Worm (Caenorhabditis elegans) whole organism, young adult: ENCODE results near the gene coq-2.

Source experiments
- F10E7.11 ChIP-seq: sonication (generic microtip); optimal IDR thresholded peaks from 2 replicates; lab custom pipeline; 2017; ENCODE audit warnings: mild to moderate bottlenecking, missing genetic modification characterization, moderate library complexity, missing compliant biosample characterization
- F22D6.2 ChIP-seq: sonication (generic microtip); optimal IDR thresholded peaks from 2 replicates; lab custom pipeline; 2016; ENCODE audit warnings: mild to moderate bottlenecking, missing genetic modification characterization, missing compliant biosample characterization
- F39B2.1 ChIP-seq: fragments of 200-800 bp; sonication (Bioruptor generic); IDR thresholded peaks from 2 replicates; pipeline ENCODE4 v1.3.6; 2022; ENCODE audit warnings: missing genetic modification reagents, missing genetic modification characterization, missing compliant biosample characterization
- F52B5.7 ChIP-seq: sonication (generic microtip); optimal IDR thresholded peaks from 2 replicates; lab custom pipeline; 2016; ENCODE audit warnings: mild to moderate bottlenecking, missing genetic modification characterization, missing compliant biosample characterization
- F55B11.4 ChIP-seq: sonication (generic microtip); optimal IDR thresholded peaks from 2 replicates; lab custom pipeline; 2016; ENCODE audit warnings: missing compliant biosample characterization, missing genetic modification characterization, borderline replicate concordance; ENCODE audit not compliant: insufficient read depth
- K11D2.4 ChIP-seq: fragments of 200-800 bp; sonication (Bioruptor generic); IDR thresholded peaks from 2 replicates; pipeline ENCODE4 v1.3.6; 2022; ENCODE audit warnings: missing genetic modification reagents, missing genetic modification characterization, missing compliant biosample characterization
- T07F8.4 ChIP-seq: sonication (generic microtip); optimal IDR thresholded peaks from 2 replicates; lab custom pipeline; 2016; ENCODE audit warnings: mild to moderate bottlenecking, missing genetic modification characterization, moderate library complexity, missing compliant biosample characterization
- Y53F4B.3 ChIP-seq: fragments of 200-800 bp; sonication (Bioruptor generic); IDR thresholded peaks from 2 replicates; pipeline ENCODE4 v1.3.6; 2022; ENCODE audit warnings: missing genetic modification reagents, missing genetic modification characterization, missing compliant biosample characterization
- ama-1 ChIP-seq, 3 experiments: fragments of 150-350 bp in 1 of 3; sonication (generic microtip) in 2 of 3; optimal IDR thresholded peaks; 2 replicates each; lab custom pipeline; 2014 to 2018; ENCODE audit warnings: missing biosample characterization in 2 of 3, missing genetic modification characterization in 2 of 3, missing genetic modification reagents in 2 of 3
- athp-1 ChIP-seq: sonication (generic microtip); optimal IDR thresholded peaks from 2 replicates; lab custom pipeline; 2017; ENCODE audit warnings: mild to moderate bottlenecking, missing genetic modification characterization, missing compliant biosample characterization
- attf-6 ChIP-seq: fragments of 200-800 bp; sonication (Bioruptor generic); IDR thresholded peaks from 2 replicates; pipeline ENCODE4 v1.3.6; 2022; ENCODE audit warnings: missing genetic modification reagents, missing genetic modification characterization, missing compliant biosample characterization
- cebp-1 ChIP-seq, 2 experiments: fragments of 200-800 bp in 1 of 2; sonication (Bioruptor generic) in 1 of 2; sonication (generic microtip) in 1 of 2; IDR thresholded peaks in 1 of 2; optimal IDR thresholded peaks in 1 of 2; 2 replicates each; pipeline versions ENCODE4 v1.3.6 to Lab custom; 2017 to 2022; ENCODE audit warnings: missing compliant biosample characterization in 2 of 2, missing genetic modification characterization in 2 of 2, mild to moderate bottlenecking in 1 of 2, missing genetic modification reagents in 1 of 2, moderate library complexity in 1 of 2
- ceh-58 ChIP-seq: fragments of 200-800 bp; sonication (Bioruptor generic); IDR thresholded peaks from 2 replicates; pipeline ENCODE4 v1.3.6; 2022; ENCODE audit warnings: missing genetic modification characterization, missing compliant biosample characterization
- ceh-91 ChIP-seq: fragments of 200-800 bp; sonication (Bioruptor generic); IDR thresholded peaks from 2 replicates; pipeline ENCODE4 v1.3.6; 2022; ENCODE audit warnings: missing genetic modification reagents, missing genetic modification characterization, missing compliant biosample characterization
- chd-7 ChIP-seq: sonication (generic microtip); optimal IDR thresholded peaks from 2 replicates; lab custom pipeline; 2016; ENCODE audit warnings: mild to moderate bottlenecking, missing genetic modification characterization, moderate library complexity, missing compliant biosample characterization
- dox-1 ChIP-seq: fragments of 200-800 bp; sonication (Bioruptor generic); IDR thresholded peaks from 2 replicates; pipeline ENCODE4 v1.3.6; 2022; ENCODE audit warnings: missing genetic modification reagents, missing genetic modification characterization, missing compliant biosample characterization
- dpl-1 ChIP-seq: fragments of 150-350 bp; optimal IDR thresholded peaks from 2 replicates; lab custom pipeline; 2014; ENCODE audit warnings: missing biosample characterization, missing genetic modification reagents, missing genetic modification characterization
- efl-1 ChIP-seq: fragments of 150-350 bp; optimal IDR thresholded peaks from 2 replicates; lab custom pipeline; 2014; ENCODE audit warnings: missing biosample characterization, missing genetic modification reagents, missing genetic modification characterization
- egl-18 ChIP-seq: fragments of 200-800 bp; sonication (Bioruptor generic); IDR thresholded peaks from 2 replicates; pipeline ENCODE4 v1.3.6; 2022; ENCODE audit warnings: missing genetic modification reagents, missing genetic modification characterization, missing compliant biosample characterization
- egl-44 ChIP-seq: fragments of 200-800 bp; sonication (Bioruptor generic); IDR thresholded peaks from 2 replicates; pipeline ENCODE4 v1.3.6; 2022; ENCODE audit warnings: missing genetic modification reagents, missing genetic modification characterization, missing compliant biosample characterization
- egrh-3 ChIP-seq: fragments of 200-800 bp; sonication (Bioruptor generic); IDR thresholded peaks from 2 replicates; pipeline ENCODE4 v1.3.6; 2022; ENCODE audit warnings: missing genetic modification reagents, missing genetic modification characterization, missing compliant biosample characterization
- ekl-4 ChIP-seq: fragments of 200-800 bp; sonication (Bioruptor generic); IDR thresholded peaks from 2 replicates; pipeline ENCODE4 v1.3.6; 2022; ENCODE audit warnings: missing genetic modification reagents, missing genetic modification characterization, missing compliant biosample characterization
- ets-4 ChIP-seq: fragments of 200-800 bp; sonication (Bioruptor generic); optimal IDR thresholded peaks from 2 replicates; lab custom pipeline; 2018; ENCODE audit warnings: mild to moderate bottlenecking, missing genetic modification characterization, missing compliant biosample characterization
- him-1 ChIP-seq: sonication (generic microtip); optimal IDR thresholded peaks from 2 replicates; lab custom pipeline; 2016; ENCODE audit warnings: missing genotype, missing genetic modification reagents, missing genetic modification characterization, missing compliant biosample characterization
- hlh-26 ChIP-seq: fragments of 200-800 bp; sonication (Bioruptor generic); conservative IDR thresholded peaks from 2 replicates; pipeline ENCODE4 v1.3.6; 2022; ENCODE audit warnings: missing genetic modification reagents, missing genetic modification characterization, missing compliant biosample characterization
- hmg-1.2 ChIP-seq: fragments of 200-800 bp; sonication (Bioruptor generic); IDR thresholded peaks from 2 replicates; pipeline ENCODE4 v1.3.6; 2022; ENCODE audit warnings: missing genetic modification reagents, missing genetic modification characterization, missing compliant biosample characterization
- hmg-20 ChIP-seq: fragments of 200-800 bp; sonication (Bioruptor generic); IDR thresholded peaks from 2 replicates; pipeline ENCODE4 v1.3.6; 2022; ENCODE audit warnings: missing genetic modification reagents, missing genetic modification characterization, missing compliant biosample characterization
- lag-1 ChIP-seq: fragments of 200-800 bp; sonication (Bioruptor generic); IDR thresholded peaks from 2 replicates; pipeline ENCODE4 v1.3.6; 2022; ENCODE audit warnings: missing genetic modification reagents, missing genetic modification characterization, missing compliant biosample characterization
- let-607 ChIP-seq, 2 experiments: fragments of 200-800 bp in 1 of 2; sonication (Bioruptor generic) in 1 of 2; sonication (generic microtip) in 1 of 2; optimal IDR thresholded peaks; 2 replicates each; lab custom pipeline; 2016 to 2018; ENCODE audit warnings: mild to moderate bottlenecking in 2 of 2, missing compliant biosample characterization in 2 of 2, missing genetic modification characterization in 2 of 2, moderate library complexity in 2 of 2, missing genotype in 1 of 2
- lin-40 ChIP-seq: sonication (generic microtip); optimal IDR thresholded peaks from 2 replicates; lab custom pipeline; 2016; ENCODE audit warnings: missing genetic modification characterization, mild to moderate bottlenecking, missing compliant biosample characterization, missing genotype, missing genetic modification reagents
- lin-54 ChIP-seq: fragments of 200-800 bp; sonication (Bioruptor generic); optimal IDR thresholded peaks from 2 replicates; lab custom pipeline; 2018; ENCODE audit warnings: mild to moderate bottlenecking, missing genetic modification characterization, missing compliant biosample characterization
- lir-1 ChIP-seq: fragments of 200-800 bp; sonication (Bioruptor generic); conservative IDR thresholded peaks from 2 replicates; pipeline ENCODE4 v1.3.6; 2022; ENCODE audit warnings: missing genetic modification reagents, missing genetic modification characterization, missing compliant biosample characterization
- mes-4 ChIP-seq: sonication (generic microtip); optimal IDR thresholded peaks from 2 replicates; lab custom pipeline; 2016; ENCODE audit warnings: missing genotype, missing genetic modification characterization, missing compliant biosample characterization
- nhr-179 ChIP-seq: sonication (generic microtip); optimal IDR thresholded peaks from 2 replicates; lab custom pipeline; 2016; ENCODE audit warnings: mild to moderate bottlenecking, missing genetic modification characterization, missing compliant biosample characterization
- pbrm-1 ChIP-seq: fragments of 200-800 bp; sonication (Bioruptor generic); IDR thresholded peaks from 2 replicates; pipeline ENCODE4 v1.3.6; 2022; ENCODE audit warnings: missing genetic modification reagents, missing genetic modification characterization, missing compliant biosample characterization
- pha-4 ChIP-seq: fragments of 150-350 bp; sonication (generic microtip); optimal IDR thresholded peaks from 2 replicates; lab custom pipeline; 2014; ENCODE audit warnings: missing biosample characterization, missing genetic modification reagents, missing genetic modification characterization
- rec-8 ChIP-seq, 2 experiments: sonication (generic microtip); optimal IDR thresholded peaks; 2 replicates each; lab custom pipeline; 2016; ENCODE audit warnings: mild to moderate bottlenecking in 2 of 2, missing genetic modification characterization in 2 of 2, missing genetic modification reagents in 2 of 2, missing genotype in 2 of 2, missing biosample characterization in 1 of 2, missing compliant biosample characterization in 1 of 2, moderate library complexity in 1 of 2
- snpc-4 ChIP-seq, 5 experiments: fragments of 150-350 bp in 1 of 5; sonication (generic microtip) in 4 of 5; optimal IDR thresholded peaks; 2 replicates each; lab custom pipeline; 2014 to 2018; ENCODE audit warnings: missing genetic modification characterization in 5 of 5, missing biosample characterization in 3 of 5, antibody characterized with exemption in 2 of 5, mild to moderate bottlenecking in 2 of 5, missing compliant biosample characterization in 2 of 5, missing genotype in 2 of 5, moderate library complexity in 2 of 5, missing genetic modification reagents in 1 of 5
- tbx-9 ChIP-seq: sonication (generic microtip); optimal IDR thresholded peaks from 2 replicates; lab custom pipeline; 2016; ENCODE audit warnings: borderline replicate concordance, missing genetic modification characterization, inconsistent platforms, missing compliant biosample characterization
- tlf-1 ChIP-seq: fragments of 200-800 bp; sonication (Bioruptor generic); optimal IDR thresholded peaks from 2 replicates; lab custom pipeline; 2018; ENCODE audit warnings: mild to moderate bottlenecking, missing genetic modification characterization, missing compliant biosample characterization
- zfh-2 ChIP-seq: fragments of 200-800 bp; sonication (Bioruptor generic); conservative IDR thresholded peaks from 2 replicates; pipeline ENCODE4 v1.3.6; 2022; ENCODE audit warnings: missing genetic modification reagents, missing genetic modification characterization, missing compliant biosample characterization
- ztf-25 ChIP-seq: fragments of 200-800 bp; sonication (Bioruptor generic); IDR thresholded peaks from 2 replicates; pipeline ENCODE4 v1.3.6; 2022; ENCODE audit warnings: missing genetic modification reagents, missing genetic modification characterization, missing compliant biosample characterization
- ztf-26 ChIP-seq: sonication (generic microtip); optimal IDR thresholded peaks from 2 replicates; lab custom pipeline; 2017; ENCODE audit warnings: missing genetic modification characterization, missing compliant biosample characterization

coq-2 gene

DNA sequence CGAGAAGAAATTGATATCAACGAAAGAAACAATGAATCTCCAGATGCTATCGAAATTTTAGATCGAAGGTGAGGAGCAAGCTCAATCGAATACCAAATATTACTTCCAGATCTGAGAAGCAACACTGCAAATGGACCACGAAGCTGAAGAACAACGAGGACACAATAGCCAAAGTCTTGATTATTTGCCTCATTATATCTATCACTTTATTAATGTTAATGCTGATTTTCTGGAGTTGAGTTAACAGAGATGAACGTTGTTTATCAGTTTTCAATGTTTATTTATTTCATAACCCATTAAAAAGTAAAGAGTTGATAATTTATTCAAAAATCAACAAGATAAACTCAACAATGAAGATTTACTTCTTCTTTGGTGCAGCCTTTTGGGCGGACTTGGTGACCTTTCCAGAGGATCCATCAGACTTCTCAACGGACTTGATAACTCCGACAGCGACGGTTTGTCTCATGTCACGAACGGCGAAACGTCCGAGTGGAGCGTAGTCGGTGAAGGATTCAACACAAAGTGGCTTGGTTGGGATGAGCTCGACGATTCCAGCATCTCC lies 34.1 kb downstream of the coq-2 start (continued):
- TF ChIP-seq F10E7.11 (tag; lab: Kevin White, UChicago) (no peak), athp-1 (tag; lab: Kevin White, UChicago) (peak; percentile 58), egl-18 (GFP tag; lab: Robert Waterston, UW) (no peak), lin-54 (GFP tag; lab: Kevin White, UChicago) (peak; percentile 80), ets-4 (no peak), dox-1 (GFP tag; lab: Robert Waterston, UW) (peak; percentile 52), lin-40 (tag; lab: Kevin White, UChicago) (no peak), nhr-179 (tag; lab: Kevin White, UChicago) (no peak), Y53F4B.3 (GFP tag; lab: Robert Waterston, UW) (0 out of 2 replicates have a peak, but pooled peaks have one; percentile 18), ekl-4 (GFP tag; lab: Robert Waterston, UW) (peak; percentile 85), egrh-3 (GFP tag; lab: Robert Waterston, UW) (no peak), snpc-4 (GFP tag; optimal IDR thresholded peaks at IDR 0.05; lab: Kevin White, UChicago) (peak; percentile 64), snpc-4 (tag; optimal IDR thresholded peaks at IDR 0.05; lab: Kevin White, UChicago) (peak in 3 of 4 experiments; percentile 57 to 76 (median 74)), hmg-20 (GFP tag; lab: Robert Waterston, UW) (peak; percentile 55; the same call in 1 of the 2 replicates), hlh-26 (GFP tag; lab: Robert Waterston, UW) (no peak), let-607 (tag; optimal IDR thresholded peaks at IDR 0.05; lab: Kevin White, UChicago) (no peak), rec-8 (tag; optimal IDR thresholded peaks at IDR 0.05; lab: Kevin White, UChicago) (no peak), dpl-1 (GFP tag; lab: Kevin White, UChicago) (peak; percentile 2), F52B5.7 (tag; lab: Kevin White, UChicago) (peak; percentile 14), hmg-1.2 (peak; percentile 51), mes-4 (no peak), ztf-26 (no peak), attf-6 (GFP tag; lab: Robert Waterston, UW) (peak; percentile 84), him-1 (tag; lab: Kevin White, UChicago) (peak; percentile 92), chd-7 (tag; lab: Kevin White, UChicago) (no peak), ztf-25 (GFP tag; lab: Robert Waterston, UW) (no peak), ama-1 (optimal IDR thresholded peaks at IDR 0.05; lab: Kevin White, UChicago) (no peak), ama-1 (GFP tag; optimal IDR thresholded peaks at IDR 0.05; lab: Kevin White, UChicago) (peak in 1 of 2 experiments; percentile 84), F55B11.4 (tag; lab: Kevin White, UChicago) (no peak), pha-4 (tag; lab: Kevin White, UChicago) (no peak), F39B2.1 (peak; percentile 76), tbx-9 (tag; lab: Kevin White, UChicago) (no peak), efl-1 (GFP tag; lab: Kevin White, UChicago) (peak; percentile 31), F22D6.2 (tag; lab: Kevin White, UChicago) (no peak), lag-1 (GFP tag; lab: Robert Waterston, UW) (no peak), ceh-58 (GFP tag; lab: Robert Waterston, UW) (no peak), tlf-1 (GFP tag; lab: Kevin White, UChicago) (peak; percentile 84), lir-1 (GFP tag; lab: Robert Waterston, UW) (no peak), egl-44 (no peak)

DNA sequence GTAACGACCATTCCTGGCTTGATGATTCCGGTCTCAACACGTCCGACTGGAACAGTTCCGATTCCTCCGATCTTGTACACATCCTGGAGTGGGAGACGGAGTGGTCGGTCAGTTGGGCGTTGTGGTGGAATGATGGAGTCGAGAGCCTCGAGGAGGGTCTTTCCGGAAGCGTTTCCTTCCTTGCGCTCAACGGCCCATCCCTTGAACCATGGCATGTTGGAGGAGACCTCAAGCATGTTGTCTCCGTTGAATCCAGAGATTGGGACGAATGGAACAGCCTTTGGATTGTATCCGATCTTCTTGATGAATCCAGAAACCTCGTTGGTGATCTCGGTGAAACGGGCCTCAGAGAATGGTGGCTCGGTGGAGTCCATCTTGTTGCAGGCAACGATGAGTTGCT lies 35.0 kb downstream of the coq-2 start:
- TF ChIP-seq pbrm-1 = 0 out of 2 replicates have a peak, but pooled peaks have one; percentile 19
- TF ChIP-seq dox-1 (GFP tag; lab: Robert Waterston, UW) = peak; percentile 33; the same call in 1 of the 2 replicates
- no peak for TF ChIP-seq K11D2.4 (GFP tag; lab: Robert Waterston, UW)
- TF ChIP-seq T07F8.4 (tag; lab: Kevin White, UChicago) = no peak
- TF ChIP-seq cebp-1 (GFP tag; IDR thresholded peaks at IDR 0.05; lab: Robert Waterston, UW) = no peak
- no peak for TF ChIP-seq cebp-1 (tag; optimal IDR thresholded peaks at IDR 0.05; lab: Kevin White, UChicago)
- peak; percentile 67; the same call in 1 of the 2 replicates for TF ChIP-seq zfh-2 (GFP tag; lab: Robert Waterston, UW)
- TF ChIP-seq ceh-91 (GFP tag; lab: Robert Waterston, UW) = no peak
- peak; percentile 10 for TF ChIP-seq efl-1 (GFP tag; lab: Kevin White, UChicago)
